Fruit fly (Drosophila melanogaster) whole organism, prepupa: ENCODE measurements around the gene Nepl21.

ENCODE experiments used
- CG10669 ChIP-seq: fragments of 200-800 bp; sonication (Bioruptor generic); optimal IDR thresholded peaks from 3 replicates; lab custom pipeline; 2018; ENCODE audit warnings: missing biosample characterization, mild to moderate bottlenecking, missing genetic modification characterization, moderate library complexity
- CG11762 ChIP-seq: fragments of 200-800 bp; sonication (Bioruptor generic); optimal IDR thresholded peaks from 3 replicates; lab custom pipeline; 2016; ENCODE audit warnings: missing biosample characterization, missing genetic modification characterization; ENCODE audit not compliant: insufficient read depth
- CG15336 ChIP-seq: fragments of 200-800 bp; sonication (Bioruptor generic); IDR thresholded peaks from 2 replicates; pipeline ENCODE4 v1.3.6; 2022; ENCODE audit warnings: missing biosample characterization, missing genetic modification characterization
- CG1621 ChIP-seq: fragments of 200-800 bp; sonication (Bioruptor generic); optimal IDR thresholded peaks from 3 replicates; lab custom pipeline; 2018; ENCODE audit warnings: missing biosample characterization, mild to moderate bottlenecking, missing genetic modification characterization
- CG16779 ChIP-seq: fragments of 200-800 bp; sonication (Bioruptor generic); optimal IDR thresholded peaks from 3 replicates; lab custom pipeline; 2017; ENCODE audit warnings: missing biosample characterization, mild to moderate bottlenecking, missing genetic modification characterization
- CG3032 ChIP-seq: fragments of 200-800 bp; optimal IDR thresholded peaks from 2 replicates; lab custom pipeline; 2019; ENCODE audit warnings: missing biosample characterization, mild to moderate bottlenecking, missing genetic modification characterization, moderate library complexity
- CG3919 ChIP-seq: fragments of 200-800 bp; sonication (Bioruptor generic); optimal IDR thresholded peaks from 3 replicates; lab custom pipeline; 2016; ENCODE audit warnings: missing biosample characterization, missing genetic modification characterization
- CG6163 ChIP-seq: fragments of 200-800 bp; sonication (Bioruptor generic); IDR thresholded peaks from 3 replicates; pipeline ENCODE4 v1.3.6; 2022; ENCODE audit warnings: missing biosample characterization, missing genetic modification characterization
- CG6792 ChIP-seq: fragments of 200-800 bp; sonication (Bioruptor generic); optimal IDR thresholded peaks from 3 replicates; lab custom pipeline; 2016; ENCODE audit warnings: missing biosample characterization, missing genetic modification characterization
- CG7368 ChIP-seq: fragments of 200-800 bp; sonication (Bioruptor generic); optimal IDR thresholded peaks from 3 replicates; lab custom pipeline; 2016; ENCODE audit warnings: missing biosample characterization, missing genetic modification characterization
- CG8319 ChIP-seq: fragments of 200-800 bp; sonication (Bioruptor generic); optimal IDR thresholded peaks from 3 replicates; lab custom pipeline; 2016; ENCODE audit warnings: missing biosample characterization, missing genetic modification characterization
- CG9139 ChIP-seq: fragments of 200-800 bp; sonication (Bioruptor generic); optimal IDR thresholded peaks from 3 replicates; lab custom pipeline; 2017; ENCODE audit warnings: missing biosample characterization, mild to moderate bottlenecking, missing genetic modification characterization
- Eip75B ChIP-seq: fragments of 200-800 bp; sonication (Bioruptor generic); optimal IDR thresholded peaks from 3 replicates; lab custom pipeline; 2016; ENCODE audit warnings: missing biosample characterization, missing genetic modification characterization
- Eip78C ChIP-seq: fragments of 200-800 bp; sonication (Bioruptor generic); peaks from one replicate; lab custom pipeline; 2016; ENCODE audit warnings: missing biosample characterization, missing genetic modification characterization
- Eip93F ChIP-seq: fragments of 200-800 bp; sonication (Bioruptor generic); optimal IDR thresholded peaks from 2 replicates; lab custom pipeline; 2016; ENCODE audit warnings: missing biosample characterization, mild to moderate bottlenecking, missing genetic modification characterization
- Ets21C ChIP-seq: fragments of 200-800 bp; sonication (Bioruptor generic); optimal IDR thresholded peaks from 3 replicates; lab custom pipeline; 2016; ENCODE audit warnings: missing biosample characterization, missing genetic modification characterization
- Ets96B ChIP-seq: fragments of 200-800 bp; optimal IDR thresholded peaks from 2 replicates; lab custom pipeline; 2019; ENCODE audit warnings: missing biosample characterization, mild to moderate bottlenecking, missing genetic modification characterization, moderate library complexity
- Gug ChIP-seq: fragments of 200-800 bp; sonication (Bioruptor generic); IDR thresholded peaks from 2 replicates; pipeline ENCODE4 v1.3.6; 2022; ENCODE audit warnings: missing biosample characterization, missing genetic modification characterization
- Hr38 ChIP-seq: sonication (Bioruptor generic); optimal IDR thresholded peaks from 2 replicates; lab custom pipeline; 2016; ENCODE audit warnings: missing biosample characterization, missing genetic modification characterization
- Hr4 ChIP-seq: fragments of 200-800 bp; sonication (Bioruptor generic); optimal IDR thresholded peaks from 3 replicates; lab custom pipeline; 2016; ENCODE audit warnings: missing biosample characterization, missing genetic modification characterization
- Lpt ChIP-seq: fragments of 200-800 bp; sonication (Bioruptor generic); optimal IDR thresholded peaks from 3 replicates; lab custom pipeline; 2016; ENCODE audit warnings: missing biosample characterization, missing genetic modification characterization
- Smox ChIP-seq: fragments of 200-800 bp; sonication (Bioruptor generic); optimal IDR thresholded peaks from 3 replicates; lab custom pipeline; 2016; ENCODE audit warnings: missing biosample characterization, missing genetic modification characterization
- Sox102F ChIP-seq: fragments of 200-800 bp; sonication (Bioruptor generic); optimal IDR thresholded peaks from 2 replicates; lab custom pipeline; 2016; ENCODE audit warnings: missing biosample characterization, mild to moderate bottlenecking, missing genetic modification characterization
- Sox14 ChIP-seq: fragments of 200-800 bp; sonication (Bioruptor generic); optimal IDR thresholded peaks from 3 replicates; lab custom pipeline; 2016; ENCODE audit warnings: missing biosample characterization, missing genetic modification characterization
- Sox15 ChIP-seq: fragments of 200-800 bp; sonication (Bioruptor generic); optimal IDR thresholded peaks from 3 replicates; lab custom pipeline; 2016; ENCODE audit warnings: missing biosample characterization, missing genetic modification characterization
- cyc ChIP-seq: fragments of 200-800 bp; sonication (Bioruptor generic); optimal IDR thresholded peaks from 3 replicates; lab custom pipeline; 2016; ENCODE audit warnings: missing biosample characterization, missing genetic modification characterization
- dac ChIP-seq: fragments of 200-800 bp; sonication (Bioruptor generic); optimal IDR thresholded peaks from 2 replicates; lab custom pipeline; 2017; ENCODE audit warnings: missing biosample characterization, mild to moderate bottlenecking, missing genetic modification characterization
- dsx ChIP-seq: fragments of 200-800 bp; optimal IDR thresholded peaks from 3 replicates; lab custom pipeline; 2019; ENCODE audit warnings: missing biosample characterization, mild to moderate bottlenecking, missing genetic modification characterization, moderate library complexity; ENCODE audit not compliant: poor library complexity, severe bottlenecking
- esn ChIP-seq: fragments of 200-800 bp; sonication (Bioruptor generic); optimal IDR thresholded peaks from 2 replicates; lab custom pipeline; 2016; ENCODE audit warnings: missing biosample characterization, mild to moderate bottlenecking, missing genetic modification characterization, moderate library complexity
- fd85E ChIP-seq: fragments of 200-800 bp; sonication (Bioruptor generic); optimal IDR thresholded peaks from 3 replicates; lab custom pipeline; 2016; ENCODE audit warnings: missing biosample characterization, missing genetic modification characterization
- fkh ChIP-seq: fragments of 200-800 bp; sonication (Bioruptor generic); optimal IDR thresholded peaks from 3 replicates; lab custom pipeline; 2017; ENCODE audit warnings: missing biosample characterization, mild to moderate bottlenecking, missing genetic modification characterization, moderate library complexity
- pdm3 ChIP-seq: fragments of 200-800 bp; sonication (Bioruptor generic); optimal IDR thresholded peaks from 3 replicates; lab custom pipeline; 2016; ENCODE audit warnings: missing biosample characterization, missing genetic modification characterization
- spab ChIP-seq: fragments of 200-800 bp; sonication (Bioruptor generic); optimal IDR thresholded peaks from 2 replicates; lab custom pipeline; 2017; ENCODE audit warnings: missing biosample characterization, mild to moderate bottlenecking, missing genetic modification characterization, missing genetic modification reagents
- ss ChIP-seq, 2 experiments: fragments of 200-800 bp; sonication (Bioruptor generic); optimal IDR thresholded peaks; 2 replicates in 1 of 2; 3 replicates in 1 of 2; lab custom pipeline; 2017 to 2018; ENCODE audit warnings: mild to moderate bottlenecking in 2 of 2, missing biosample characterization in 2 of 2, missing genetic modification characterization in 2 of 2, moderate library complexity in 1 of 2
- svp ChIP-seq: fragments of 200-800 bp; sonication (Bioruptor generic); peaks from one replicate; lab custom pipeline; 2016; ENCODE audit warnings: missing biosample characterization, missing genetic modification characterization
- topi ChIP-seq: fragments of 200-800 bp; sonication (Bioruptor generic); optimal IDR thresholded peaks from 3 replicates; lab custom pipeline; 2016; ENCODE audit warnings: missing biosample characterization, missing genetic modification characterization

Gene Nepl21

DNA sequence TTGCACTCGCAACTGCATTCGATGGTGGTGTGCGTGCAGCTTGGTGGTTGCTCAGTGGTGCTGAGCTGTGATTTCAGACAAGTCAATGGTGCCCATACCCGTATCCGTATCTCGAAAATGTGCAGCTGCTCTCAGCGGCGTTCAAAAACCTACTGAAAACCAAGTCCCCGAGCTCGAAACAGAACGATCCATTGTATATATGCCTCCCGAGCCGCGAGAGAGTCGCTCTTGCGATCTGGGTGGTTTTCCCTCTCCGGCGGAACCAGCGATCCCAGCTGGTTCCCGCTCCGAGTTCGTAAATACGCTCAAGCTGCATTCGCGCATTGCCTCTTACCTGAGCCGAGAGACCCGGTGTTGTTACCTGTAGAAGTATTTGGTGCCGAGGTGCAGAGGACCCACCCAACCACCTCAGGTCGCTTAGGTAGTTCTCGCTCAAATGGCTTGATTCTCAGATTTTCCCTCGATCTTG lies 24.4 kb upstream of the Nepl21 start, which contains the start of gene Inx3 (continued):
- TF ChIP-seq CG11762 (GFP tag; lab: Kevin White, UChicago) (no peak), dac (GFP tag; lab: Kevin White, UChicago) (no peak), Hr4 (GFP tag; lab: Kevin White, UChicago) (no peak), topi (GFP tag; lab: Kevin White, UChicago) (no peak), Sox102F (GFP tag; lab: Kevin White, UChicago) (peak; percentile 40), Ets21C (GFP tag; lab: Kevin White, UChicago) (no peak), CG3032 (tag; lab: Kevin White, UChicago) (peak; percentile 15), Hr38 (GFP tag; lab: Kevin White, UChicago) (peak; percentile 0), CG10669 (GFP tag; lab: Kevin White, UChicago) (no peak), CG6792 (no peak), cyc (no peak), fd85E (GFP tag; lab: Kevin White, UChicago) (peak; percentile 4)

DNA sequence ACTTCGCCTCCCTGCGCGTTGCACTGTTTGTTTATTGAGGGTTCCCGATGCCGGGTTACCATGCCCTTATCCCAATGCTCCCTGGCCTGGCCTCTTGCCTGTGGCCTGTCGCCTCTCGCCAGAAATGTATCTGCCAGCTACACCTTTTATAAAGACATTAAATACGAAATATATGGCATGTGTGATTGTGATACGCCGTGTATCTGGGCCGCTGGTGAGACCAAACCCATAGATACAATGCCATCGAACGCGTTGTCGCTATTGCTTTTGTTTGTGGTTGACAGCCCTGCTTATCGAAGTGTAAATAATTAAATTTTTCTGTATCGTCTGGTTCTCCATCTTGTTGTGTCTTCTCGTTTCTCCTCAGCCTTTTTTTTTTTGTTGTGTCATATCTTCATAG lies 22.9 kb upstream of the Nepl21 start:
- TF ChIP-seq Sox14 (GFP tag; lab: Kevin White, UChicago) (no peak), Sox15 (no peak), fkh (peak; percentile 46), dsx (peak; percentile 12)

DNA sequence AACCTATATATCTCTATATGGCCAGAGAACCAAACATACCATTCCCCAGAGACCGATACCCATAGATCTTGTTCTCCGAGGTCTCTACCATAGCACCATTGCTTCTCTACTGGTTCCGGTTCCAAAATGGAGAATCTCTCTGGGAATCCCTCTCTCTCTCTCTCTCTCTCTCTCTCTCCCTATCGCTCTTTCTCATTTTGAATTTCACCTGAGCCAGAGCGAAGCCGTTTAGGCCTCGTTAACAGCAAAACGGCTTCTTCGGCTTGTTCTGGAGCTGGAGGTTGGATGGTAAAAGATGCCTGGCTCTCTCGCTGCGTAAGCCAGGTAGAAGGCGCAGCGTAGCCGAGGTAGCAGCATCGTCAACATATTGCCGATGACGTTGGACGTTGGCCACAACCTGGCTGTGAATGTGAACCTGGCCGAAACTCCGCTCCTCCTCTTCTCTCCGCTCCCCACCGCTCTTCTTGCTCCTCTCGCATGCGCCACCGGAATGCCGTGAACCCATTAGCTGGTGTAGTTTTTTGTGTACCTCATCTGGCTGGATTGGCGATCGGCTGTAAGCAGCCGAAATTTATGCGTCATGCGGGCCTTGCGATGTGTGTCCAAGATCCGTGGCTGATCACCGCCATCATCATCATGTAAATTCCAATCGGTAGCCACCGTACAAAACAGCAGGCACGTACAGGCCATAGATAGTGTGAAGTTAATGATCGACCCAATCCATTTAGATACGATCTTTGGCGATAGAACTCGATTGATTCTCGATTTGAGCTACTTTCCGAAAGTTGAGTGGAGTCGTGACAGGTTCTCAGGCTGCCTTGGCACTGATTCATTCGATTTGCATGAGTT lies 22.0 kb upstream of the Nepl21 start:
- TF ChIP-seq CG3919 (GFP tag; lab: Kevin White, UChicago) (peak; percentile 14), CG8319 (GFP tag; lab: Kevin White, UChicago) (no peak), dsx (peak; percentile 26), CG15336 (GFP tag; lab: Robert Waterston, UW) (peak; percentile 44; the same call in 1 of the 2 replicates), Eip78C (GFP tag; lab: Kevin White, UChicago) (peak; percentile 59), fkh (no peak), CG7368 (GFP tag; lab: Kevin White, UChicago) (no peak), CG9139 (GFP tag; lab: Kevin White, UChicago) (peak; percentile 41), esn (GFP tag; lab: Kevin White, UChicago) (no peak), ss (GFP tag; optimal IDR thresholded peaks at IDR 0.05; lab: Kevin White, UChicago) (peak in 1 of 2 experiments; percentile 16), CG1621 (tag; lab: Kevin White, UChicago) (peak; percentile 82), CG6163 (GFP tag; lab: Robert Waterston, UW) (0 out of 3 replicates have a peak, but pooled peaks have one; percentile 14), Sox102F (GFP tag; lab: Kevin White, UChicago) (peak; percentile 2), Smox (GFP tag; lab: Kevin White, UChicago) (no peak), svp (peak; percentile 20), fd85E (GFP tag; lab: Kevin White, UChicago) (peak; percentile 51), Lpt (peak; percentile 30), CG16779 (tag; lab: Kevin White, UChicago) (peak; percentile 38)

DNA sequence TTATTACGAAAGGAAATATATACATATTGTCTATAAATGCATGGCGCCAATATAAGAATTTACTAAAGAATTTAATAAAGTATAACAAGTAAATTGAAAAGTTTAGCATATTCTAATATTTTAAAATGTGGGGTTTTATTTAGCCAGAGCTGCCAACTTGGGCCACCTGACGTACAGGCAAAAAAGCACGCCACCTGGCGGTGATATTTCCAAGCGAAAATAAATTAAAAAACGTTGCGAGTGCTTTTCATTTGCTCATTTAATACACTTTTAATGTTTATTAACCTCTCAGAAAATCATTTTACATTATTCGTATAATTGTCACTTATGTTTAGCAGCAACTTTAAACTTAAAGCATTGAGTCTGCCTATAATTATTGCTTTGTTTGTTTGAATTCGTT lies 13.1 kb upstream of the Nepl21 start:
- TF ChIP-seq pdm3 (GFP tag; lab: Kevin White, UChicago) (no peak), CG15336 (GFP tag; lab: Robert Waterston, UW) (no peak), Eip75B (GFP tag; lab: Kevin White, UChicago) (no peak), Eip93F (no peak), fkh (no peak), Ets96B (tag; lab: Kevin White, UChicago) (no peak), CG16779 (tag; lab: Kevin White, UChicago) (no peak), Gug (GFP tag; lab: Robert Waterston, UW) (no peak), spab (GFP tag; lab: Kevin White, UChicago) (no peak), Hr38 (GFP tag; lab: Kevin White, UChicago) (no peak), Lpt (no peak), Smox (GFP tag; lab: Kevin White, UChicago) (no peak), CG7368 (GFP tag; lab: Kevin White, UChicago) (no peak), fd85E (GFP tag; lab: Kevin White, UChicago) (no peak)
